Worm (Caenorhabditis elegans) whole organism, L2 larva: Measurements from ENCODE around the gene T28F3.5.

Source experiments
- nhr-11 ChIP-seq: fragments of 150-350 bp; optimal IDR thresholded peaks from 2 replicates; lab custom pipeline; 2014; ENCODE audit warnings: missing biosample characterization, missing genetic modification characterization
- nhr-77 ChIP-seq: fragments of 150-350 bp; optimal IDR thresholded peaks from 2 replicates; lab custom pipeline; 2014; ENCODE audit warnings: missing biosample characterization, missing genetic modification characterization

- TF ChIP-seq nhr-11 (tag; lab: Kevin White, UChicago) (no peak), nhr-77 (tag; lab: Kevin White, UChicago) (no peak)
Observed at ce11 chrIV:17265279-17265678, 29.3 kb upstream of the T28F3.5 start, which contains the start of gene str-187.
